Fruit fly (Drosophila melanogaster) whole organism, adult: ENCODE results near the gene Or85f.

Source experiments
- CG7101 ChIP-seq: fragments of 200-800 bp; sonication (Bioruptor generic); optimal IDR thresholded peaks from 2 replicates; lab custom pipeline; 2018; ENCODE audit warnings: missing biosample characterization, mild to moderate bottlenecking, missing genetic modification characterization, moderate library complexity
- Hr96 ChIP-seq: fragments of 200-800 bp; sonication (Bioruptor generic); optimal IDR thresholded peaks from 2 replicates; lab custom pipeline; 2016; ENCODE audit warnings: missing biosample characterization, missing genetic modification characterization
- tj ChIP-seq: fragments of 200-800 bp; sonication (Bioruptor generic); optimal IDR thresholded peaks from 3 replicates; lab custom pipeline; 2017; ENCODE audit warnings: missing biosample characterization, mild to moderate bottlenecking, missing genetic modification characterization, moderate library complexity

dm6 chr3R:9418373-9419299 is 20.6 kb downstream of the Or85f start:
- TF ChIP-seq CG7101 (tag; lab: Kevin White, UChicago): no peak
- no peak for TF ChIP-seq Hr96 (GFP tag; lab: Kevin White, UChicago)
- TF ChIP-seq tj (GFP tag; lab: Kevin White, UChicago): peak; percentile 56
